Worm (Caenorhabditis elegans): ENCODE results near the gene F17C8.7.

The F17C8.7 gene

DNA sequence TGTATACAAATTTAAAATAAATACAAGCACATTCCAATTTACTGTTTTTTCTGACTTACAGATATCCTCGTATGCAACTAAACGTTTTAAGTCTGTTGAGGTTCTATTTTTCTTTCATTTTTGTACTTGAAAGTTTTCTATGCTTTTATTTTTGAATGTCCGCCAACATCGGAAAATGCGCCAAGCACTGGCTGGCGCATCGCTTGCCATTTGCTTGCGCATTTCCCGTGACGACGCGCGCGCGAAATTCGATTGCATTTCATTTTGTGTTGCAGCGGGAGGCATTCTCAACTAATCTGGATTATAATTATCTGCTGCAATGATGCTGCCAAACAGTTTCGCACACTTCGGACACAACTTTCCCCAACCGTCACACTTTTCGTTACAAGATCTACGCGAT is 21.4 kb downstream of the F17C8.7 start, which contains the start of gene fbxl-2 (continued):
- peak; percentile 94 for TF ChIP-seq duxl-1 (tag; optimal IDR thresholded peaks at IDR 0.05; ENCODE audit: poor library complexity)
- peak; percentile 37 for TF ChIP-seq Y5F2A.4 (GFP tag; optimal IDR thresholded peaks at IDR 0.05)
- TF ChIP-seq lin-29 (GFP tag; IDR thresholded peaks at IDR 0.05): peak; percentile 83
- TF ChIP-seq madf-5 (GFP tag; IDR thresholded peaks at IDR 0.05): peak in 1 of 2 experiments; percentile 73; a peak in 1 of 4 replicates
- TF ChIP-seq cey-2 (tag; optimal IDR thresholded peaks at IDR 0.05; ENCODE audit: borderline replicate concordance, insufficient read depth): no peak
- no peak for TF ChIP-seq unc-39 (tag; optimal IDR thresholded peaks at IDR 0.05)
- peak; percentile 44 for TF ChIP-seq ceh-32 (tag; optimal IDR thresholded peaks at IDR 0.05; ENCODE audit: poor library complexity)
- peak; percentile 94 for TF ChIP-seq lin-13 (GFP tag; optimal IDR thresholded peaks at IDR 0.05)
- TF ChIP-seq unc-130 (GFP tag; optimal IDR thresholded peaks at IDR 0.05): peak; percentile 71
- TF ChIP-seq F44E2.7 (GFP tag; IDR thresholded peaks at IDR 0.05): no peak
- no peak for TF ChIP-seq tag-97 (GFP tag; IDR thresholded peaks at IDR 0.05)
- peak; percentile 92 for TF ChIP-seq F37D6.2 (tag; optimal IDR thresholded peaks at IDR 0.05)
- peak in 1 of 2 experiments; percentile 59 for TF ChIP-seq mdl-1 (tag; optimal IDR thresholded peaks at IDR 0.05)
- TF ChIP-seq spr-1 (tag; optimal IDR thresholded peaks at IDR 0.05): peak; percentile 87
- TF ChIP-seq F10B5.3 (tag; optimal IDR thresholded peaks at IDR 0.05): peak; percentile 83
- peak; percentile 94 for TF ChIP-seq lin-38 (GFP tag; IDR thresholded peaks at IDR 0.05)
- peak; percentile 94 for TF ChIP-seq hmg-1.1 (GFP tag; IDR thresholded peaks at IDR 0.05)
- TF ChIP-seq ZK337.2 (GFP tag; IDR thresholded peaks at IDR 0.05): 0 out of 2 replicates have a peak, but pooled peaks have one; percentile 56
- peak; percentile 82 for TF ChIP-seq madf-9 (GFP tag; conservative IDR thresholded peaks at IDR 0.05)
- peak; percentile 67; the same call in 1 of the 2 replicates for TF ChIP-seq vab-7 (GFP tag; IDR thresholded peaks at IDR 0.05)
- TF ChIP-seq ctbp-1 (GFP tag; IDR thresholded peaks at IDR 0.05): peak; percentile 85
- TF ChIP-seq zfp-2 (tag; optimal IDR thresholded peaks at IDR 0.05): peak; percentile 71
- TF ChIP-seq nhr-102 (tag; optimal IDR thresholded peaks at IDR 0.05): peak; percentile 96
- no peak for TF ChIP-seq aly-2 (tag; optimal IDR thresholded peaks at IDR 0.05)
- no peak for TF ChIP-seq ces-1 (GFP tag; optimal IDR thresholded peaks at IDR 0.05)
- peak; percentile 100 for TF ChIP-seq dpl-1 (GFP tag; optimal IDR thresholded peaks at IDR 0.05)
- no peak for TF ChIP-seq nhr-237 (tag; optimal IDR thresholded peaks at IDR 0.05)
- peak; percentile 37 for TF ChIP-seq R02D3.7 (tag; optimal IDR thresholded peaks at IDR 0.05)
- no peak for TF ChIP-seq lin-39 (tag; optimal IDR thresholded peaks at IDR 0.05)
- 0 out of 2 replicates have a peak, but pooled peaks have one; percentile 57 for TF ChIP-seq mxl-2 (GFP tag; conservative IDR thresholded peaks at IDR 0.05)
- peak; percentile 82; the same call in 1 of the 2 replicates for TF ChIP-seq D1046.2 (GFP tag; IDR thresholded peaks at IDR 0.05)
- no peak for TF ChIP-seq daf-8 (GFP tag; IDR thresholded peaks at IDR 0.05)
- TF ChIP-seq fkh-10 (GFP tag; optimal IDR thresholded peaks at IDR 0.05): peak; percentile 96
- TF ChIP-seq mdt-29 (GFP tag; IDR thresholded peaks at IDR 0.05): peak; percentile 77
- TF ChIP-seq mep-1 (tag; optimal IDR thresholded peaks at IDR 0.05): peak; percentile 95
- peak; percentile 97 for TF ChIP-seq mes-2 (tag; optimal IDR thresholded peaks at IDR 0.05; ENCODE audit: poor library complexity, severe bottlenecking)
- TF ChIP-seq nhr-28 (tag; optimal IDR thresholded peaks at IDR 0.05): peak; percentile 76
- peak; percentile 51; the same call in 1 of the 2 replicates for TF ChIP-seq nhr-41 (GFP tag; IDR thresholded peaks at IDR 0.05)
- peak; percentile 90 for TF ChIP-seq hlh-30 (tag; optimal IDR thresholded peaks at IDR 0.05; ENCODE audit: insufficient read depth)
- TF ChIP-seq hlh-11 (tag; optimal IDR thresholded peaks at IDR 0.05): peak; percentile 89
- no peak for TF ChIP-seq skn-1 (tag; optimal IDR thresholded peaks at IDR 0.05)
- peak; percentile 84 for TF ChIP-seq ztf-7 (tag; optimal IDR thresholded peaks at IDR 0.05)
- peak; percentile 17 to 84 for TF ChIP-seq hif-1 (tag; optimal IDR thresholded peaks at IDR 0.05)
- peak; percentile 93 for TF ChIP-seq ceh-20 (GFP tag; IDR thresholded peaks at IDR 0.05)
- TF ChIP-seq snpc-1.2 (GFP tag; IDR thresholded peaks at IDR 0.05): 0 out of 2 replicates have a peak, but pooled peaks have one; percentile 54
- no peak for TF ChIP-seq ceh-82 (tag; optimal IDR thresholded peaks at IDR 0.05)
- TF ChIP-seq nhr-76 (tag; optimal IDR thresholded peaks at IDR 0.05): no peak
- no peak for TF ChIP-seq snpc-4 (tag; optimal IDR thresholded peaks at IDR 0.05)
- TF ChIP-seq T26A8.4 (GFP tag; IDR thresholded peaks at IDR 0.05): peak; percentile 96
- peak; percentile 88 for TF ChIP-seq arid-1 (GFP tag; conservative IDR thresholded peaks at IDR 0.05)
